Worm (Caenorhabditis elegans) whole organism, L4 larva: ENCODE measurements around the gene clc-19.

Source experiments
- daf-16 ChIP-seq, 3 experiments: sonication (generic microtip); optimal IDR thresholded peaks; 2 replicates each; lab custom pipeline; 2016 to 2017; ENCODE audit warnings: missing genetic modification characterization in 3 of 3, missing genetic modification reagents in 3 of 3, mild to moderate bottlenecking in 2 of 3, missing compliant biosample characterization in 2 of 3, missing biosample characterization in 1 of 3, moderate library complexity in 1 of 3
- dpl-1 ChIP-seq: fragments of 150-350 bp; optimal IDR thresholded peaks from 2 replicates; lab custom pipeline; 2014; ENCODE audit warnings: missing biosample characterization, missing genetic modification reagents, missing genetic modification characterization
- nhr-28 ChIP-seq: fragments of 150-350 bp; optimal IDR thresholded peaks from 2 replicates; lab custom pipeline; 2014; ENCODE audit warnings: missing biosample characterization, missing genetic modification characterization
- nhr-6 ChIP-seq: fragments of 150-350 bp; optimal IDR thresholded peaks from 2 replicates; lab custom pipeline; 2014; ENCODE audit warnings: missing biosample characterization, missing genetic modification characterization
- ztf-7 ChIP-seq: fragments of 150-350 bp; optimal IDR thresholded peaks from 2 replicates; lab custom pipeline; 2014; ENCODE audit warnings: missing biosample characterization, missing genetic modification characterization

DNA sequence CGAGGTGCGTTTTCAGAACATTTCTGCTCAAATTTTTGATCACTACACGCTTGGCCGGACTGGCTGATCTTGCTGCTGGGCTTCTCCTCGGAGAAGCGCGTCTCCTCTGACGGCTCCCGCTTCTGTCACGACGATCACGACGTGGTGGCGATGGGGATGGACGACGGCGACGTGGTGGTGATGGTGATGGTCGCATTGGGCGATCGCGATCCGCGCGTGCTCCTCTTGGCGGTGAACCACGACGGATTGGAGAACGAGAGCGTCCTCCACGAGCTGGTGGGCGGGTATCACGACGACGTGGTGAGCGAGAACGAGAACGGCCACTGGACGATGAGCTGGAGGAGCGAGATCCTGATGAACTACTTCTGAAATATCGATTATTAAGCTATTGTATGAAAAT, 20.0 kb downstream of the clc-19 start:
- TF ChIP-seq dpl-1 (GFP tag; lab: Kevin White, UChicago) (no peak), daf-16 (GFP tag; optimal IDR thresholded peaks at IDR 0.05; lab: Kevin White, UChicago) (no peak), daf-16 (tag; optimal IDR thresholded peaks at IDR 0.05; lab: Kevin White, UChicago) (no peak), ztf-7 (no peak), nhr-28 (tag; lab: Kevin White, UChicago) (no peak), nhr-6 (tag; lab: Kevin White, UChicago) (no peak)
